Fruit fly (Drosophila melanogaster): ENCODE data around the gene CG32187.

dm6 chr3L:17804511-17804910, 1.7 kb downstream of the CG32187 start, which contains the start of gene ais:
- TF ChIP-seq Dll (optimal IDR thresholded peaks at IDR 0.05): no peak
- TF ChIP-seq pan (optimal IDR thresholded peaks at IDR 0.05): no peak
- no peak for TF ChIP-seq psq (optimal IDR thresholded peaks at IDR 0.05)
- TF ChIP-seq usp (GFP tag; optimal IDR thresholded peaks at IDR 0.05): no peak
- no peak for TF ChIP-seq EcR (GFP tag; optimal IDR thresholded peaks at IDR 0.05)
- TF ChIP-seq CG8478 (optimal IDR thresholded peaks at IDR 0.05): no peak

Data from whole organism.